Fruit fly (Drosophila melanogaster) whole organism, wandering third instar larva: Measurements from ENCODE around the gene out.

Source experiments
- Abd-B ChIP-seq: fragments of >200 bp; optimal IDR thresholded peaks from 2 replicates; lab custom pipeline; 2017; ENCODE audit warnings: missing biosample characterization, missing genetic modification characterization
- CG32264 ChIP-seq: fragments of 200-800 bp; sonication (Bioruptor generic); optimal IDR thresholded peaks from 2 replicates; lab custom pipeline; 2016; ENCODE audit warnings: missing biosample characterization, missing genetic modification characterization
- CG9705 ChIP-seq: fragments of 200-800 bp; sonication (Bioruptor generic); optimal IDR thresholded peaks from 2 replicates; lab custom pipeline; 2018; ENCODE audit warnings: missing biosample characterization, mild to moderate bottlenecking, missing genetic modification characterization
- CrebA ChIP-seq: fragments of 200-800 bp; sonication (Bioruptor generic); optimal IDR thresholded peaks from 2 replicates; lab custom pipeline; 2016; ENCODE audit warnings: missing biosample characterization, mild to moderate bottlenecking, missing genetic modification characterization, borderline replicate concordance
- Dfd ChIP-seq: fragments of >200 bp; optimal IDR thresholded peaks from 2 replicates; lab custom pipeline; 2017; ENCODE audit warnings: missing biosample characterization, missing genetic modification characterization
- Dif ChIP-seq: fragments of 200-275, 200-300 bp; sonication (Bioruptor generic); optimal IDR thresholded peaks from 2 replicates; lab custom pipeline; 2018; ENCODE audit warnings: missing biosample characterization, missing genetic modification characterization; ENCODE audit not compliant: partially characterized antibody
- GATAd ChIP-seq: sonication (Bioruptor generic); optimal IDR thresholded peaks from 2 replicates; lab custom pipeline; 2016; ENCODE audit warnings: missing biosample characterization, missing genetic modification characterization
- HLH106 ChIP-seq: fragments of 200-800 bp; optimal IDR thresholded peaks from 3 replicates; lab custom pipeline; 2019; ENCODE audit warnings: missing biosample characterization, mild to moderate bottlenecking, missing genetic modification characterization, moderate library complexity
- Hnf4 ChIP-seq: fragments of 200-800 bp; sonication (Bioruptor generic); optimal IDR thresholded peaks from 2 replicates; lab custom pipeline; 2016; ENCODE audit warnings: missing biosample characterization, mild to moderate bottlenecking, missing genetic modification characterization
- Hr78 ChIP-seq: fragments of >200 bp; optimal IDR thresholded peaks from 2 replicates; lab custom pipeline; 2017; ENCODE audit warnings: missing biosample characterization, missing genetic modification characterization
- Hr83 ChIP-seq: fragments of 200-300 bp; sonication (Bioruptor generic); optimal IDR thresholded peaks from 2 replicates; lab custom pipeline; 2016; ENCODE audit warnings: missing biosample characterization, mild to moderate bottlenecking, missing genetic modification characterization, moderate library complexity; ENCODE audit not compliant: poor library complexity, severe bottlenecking
- Jra ChIP-seq: sonication (Bioruptor generic); optimal IDR thresholded peaks from 2 replicates; lab custom pipeline; 2016; ENCODE audit warnings: missing biosample characterization, missing genetic modification characterization
- Myc ChIP-seq: fragments of >200 bp; optimal IDR thresholded peaks from 2 replicates; lab custom pipeline; 2017
- OdsH ChIP-seq: fragments of 200-800 bp; sonication (Bioruptor generic); optimal IDR thresholded peaks from 2 replicates; lab custom pipeline; 2016; ENCODE audit warnings: missing biosample characterization, mild to moderate bottlenecking, missing genetic modification characterization
- Rel ChIP-seq, 2 experiments: fragments of 200-800 bp; sonication (Bioruptor generic) in 1 of 2; optimal IDR thresholded peaks; 2 replicates in 1 of 2; 3 replicates in 1 of 2; lab custom pipeline; 2016 to 2019; ENCODE audit warnings: mild to moderate bottlenecking in 2 of 2, missing biosample characterization in 2 of 2, missing genetic modification characterization in 2 of 2, moderate library complexity in 1 of 2
- Sp1 ChIP-seq: fragments of 200-800 bp; sonication (Bioruptor generic); optimal IDR thresholded peaks from 3 replicates; lab custom pipeline; 2019; ENCODE audit warnings: missing biosample characterization, mild to moderate bottlenecking, missing genetic modification characterization, moderate library complexity
- Vsx2 ChIP-seq: fragments of 200-300, 225-300 bp; sonication (Bioruptor generic); optimal IDR thresholded peaks from 2 replicates; lab custom pipeline; 2018; ENCODE audit warnings: missing biosample characterization, missing genetic modification characterization; ENCODE audit not compliant: partially characterized antibody
- br ChIP-seq: fragments of 200-800 bp; sonication (Bioruptor generic); optimal IDR thresholded peaks from 2 replicates; lab custom pipeline; 2016; ENCODE audit warnings: missing biosample characterization, missing genetic modification characterization
- brk ChIP-seq: fragments of 200-800 bp; sonication (Bioruptor generic); optimal IDR thresholded peaks from 2 replicates; lab custom pipeline; 2016; ENCODE audit warnings: missing biosample characterization, mild to moderate bottlenecking, missing genetic modification characterization
- dl ChIP-seq, 2 experiments: fragments of 175-275, 200-275 bp in 1 of 2; fragments of 200-275 bp in 1 of 2; sonication (Bioruptor generic); optimal IDR thresholded peaks; lab custom pipeline; 2018; ENCODE audit warnings: mild to moderate bottlenecking in 2 of 2, missing biosample characterization in 2 of 2, missing genetic modification characterization in 2 of 2, moderate library complexity in 2 of 2; ENCODE audit not compliant: partially characterized antibody in 2 of 2, insufficient read depth in 1 of 2
- dmrt93B ChIP-seq: fragments of 200-800 bp; sonication (Bioruptor generic); optimal IDR thresholded peaks from 2 replicates; lab custom pipeline; 2018; ENCODE audit warnings: missing biosample characterization, mild to moderate bottlenecking, missing genetic modification characterization
- dsf ChIP-seq: sonication (Bioruptor generic); optimal IDR thresholded peaks from 2 replicates; lab custom pipeline; 2016; ENCODE audit warnings: missing biosample characterization, missing genetic modification characterization, borderline replicate concordance
- ey ChIP-seq: fragments of 200-800 bp; sonication (Bioruptor generic); optimal IDR thresholded peaks from 2 replicates; lab custom pipeline; 2016; ENCODE audit warnings: missing biosample characterization, missing genetic modification characterization
- foxo ChIP-seq, 2 experiments: fragments of 200-800 bp; sonication (Bioruptor generic); optimal IDR thresholded peaks; 2 replicates in 1 of 2; 3 replicates in 1 of 2; lab custom pipeline; 2016 to 2017; ENCODE audit warnings: missing biosample characterization in 2 of 2, missing genetic modification characterization in 2 of 2
- fru ChIP-seq: fragments of 200-800 bp; sonication (Bioruptor generic); optimal IDR thresholded peaks from 3 replicates; lab custom pipeline; 2016; ENCODE audit warnings: missing biosample characterization, mild to moderate bottlenecking, missing genetic modification characterization
- h ChIP-seq: fragments of 200-800 bp; sonication (Bioruptor generic); optimal IDR thresholded peaks from 3 replicates; lab custom pipeline; 2016; ENCODE audit warnings: missing biosample characterization, mild to moderate bottlenecking, missing genetic modification characterization
- jim ChIP-seq: fragments of 175-275, 200-325 bp; sonication (Bioruptor generic); optimal IDR thresholded peaks from 2 replicates; lab custom pipeline; 2016; ENCODE audit warnings: missing biosample characterization, mild to moderate bottlenecking, missing genetic modification characterization
- lola ChIP-seq: fragments of >200 bp; optimal IDR thresholded peaks from 2 replicates; lab custom pipeline; 2017; ENCODE audit warnings: missing biosample characterization, missing genetic modification characterization
- psq ChIP-seq: fragments of 200-800 bp; sonication (Bioruptor generic); optimal IDR thresholded peaks from 3 replicates; lab custom pipeline; 2017; ENCODE audit warnings: missing biosample characterization, mild to moderate bottlenecking, missing genetic modification characterization, moderate library complexity
- rgr ChIP-seq: fragments of 200-800 bp; sonication (Bioruptor generic); optimal IDR thresholded peaks from 3 replicates; lab custom pipeline; 2016; ENCODE audit warnings: missing biosample characterization, mild to moderate bottlenecking, missing genetic modification characterization
- sage ChIP-seq: fragments of 200-800 bp; sonication (Bioruptor generic); optimal IDR thresholded peaks from 2 replicates; lab custom pipeline; 2016; ENCODE audit warnings: missing biosample characterization, mild to moderate bottlenecking, missing genetic modification characterization
- sv ChIP-seq: fragments of 200-800 bp; sonication (Bioruptor generic); optimal IDR thresholded peaks from 3 replicates; lab custom pipeline; 2016; ENCODE audit warnings: missing biosample characterization, missing genetic modification characterization
- tai ChIP-seq: sonication (Bioruptor generic); optimal IDR thresholded peaks from 2 replicates; lab custom pipeline; 2016; ENCODE audit warnings: missing biosample characterization, missing genetic modification characterization
- usp ChIP-seq: fragments of >200 bp; optimal IDR thresholded peaks from 2 replicates; lab custom pipeline; 2017; ENCODE audit warnings: missing biosample characterization, missing genetic modification characterization
- woc ChIP-seq: sonication (Bioruptor generic); optimal IDR thresholded peaks from 2 replicates; lab custom pipeline; 2016; ENCODE audit warnings: missing biosample characterization, mild to moderate bottlenecking, missing genetic modification characterization

The out gene

DNA sequence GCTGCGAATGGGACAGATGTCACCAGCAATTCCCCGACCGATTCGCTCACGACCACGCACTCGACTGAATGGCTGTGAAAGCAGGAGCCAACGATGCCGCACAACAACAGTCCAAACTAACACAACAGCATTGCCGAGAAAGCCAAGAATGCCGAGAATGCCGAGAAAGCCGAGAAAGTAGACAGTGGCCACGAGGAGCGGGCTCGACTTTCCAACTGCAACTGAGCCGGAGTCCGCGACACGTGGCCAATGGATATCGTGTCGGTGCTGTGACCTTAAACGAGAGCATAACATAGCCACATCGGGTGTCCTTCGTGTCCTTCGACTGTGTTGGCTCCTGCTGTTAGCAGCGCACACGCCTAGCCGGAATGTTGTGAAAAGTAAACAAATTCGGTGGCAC lies 26.3 kb upstream of the out start, which contains the start of gene nAChRalpha7:
Gene nAChRalpha7 (minus strand): TSS at position 226 of the 400 bp plus-strand sequence.
- TF ChIP-seq ey (GFP tag; lab: Kevin White, UChicago), result no peak

DNA sequence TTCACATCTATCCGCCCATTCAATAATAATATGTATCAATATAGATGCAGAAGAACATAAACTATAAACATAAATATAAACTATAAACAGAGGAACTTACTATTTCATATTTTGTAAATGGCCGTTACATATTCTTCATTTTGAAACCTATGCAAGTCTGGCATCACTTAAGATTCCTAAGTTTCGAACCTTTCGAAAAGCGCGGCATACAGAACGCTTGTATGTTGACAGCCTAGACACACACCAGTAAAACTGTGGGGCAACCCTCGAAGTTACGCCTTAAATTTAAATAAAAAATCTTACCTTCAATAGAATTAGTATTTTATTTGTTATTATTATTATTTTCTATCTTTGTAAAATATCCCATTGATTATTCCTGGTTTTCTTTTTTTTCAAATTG lies 4.8 kb upstream of the out start:
- TF ChIP-seq CG32264 (no peak), Myc (lab: Kevin White, UChicago) (peak; percentile 59)

DNA sequence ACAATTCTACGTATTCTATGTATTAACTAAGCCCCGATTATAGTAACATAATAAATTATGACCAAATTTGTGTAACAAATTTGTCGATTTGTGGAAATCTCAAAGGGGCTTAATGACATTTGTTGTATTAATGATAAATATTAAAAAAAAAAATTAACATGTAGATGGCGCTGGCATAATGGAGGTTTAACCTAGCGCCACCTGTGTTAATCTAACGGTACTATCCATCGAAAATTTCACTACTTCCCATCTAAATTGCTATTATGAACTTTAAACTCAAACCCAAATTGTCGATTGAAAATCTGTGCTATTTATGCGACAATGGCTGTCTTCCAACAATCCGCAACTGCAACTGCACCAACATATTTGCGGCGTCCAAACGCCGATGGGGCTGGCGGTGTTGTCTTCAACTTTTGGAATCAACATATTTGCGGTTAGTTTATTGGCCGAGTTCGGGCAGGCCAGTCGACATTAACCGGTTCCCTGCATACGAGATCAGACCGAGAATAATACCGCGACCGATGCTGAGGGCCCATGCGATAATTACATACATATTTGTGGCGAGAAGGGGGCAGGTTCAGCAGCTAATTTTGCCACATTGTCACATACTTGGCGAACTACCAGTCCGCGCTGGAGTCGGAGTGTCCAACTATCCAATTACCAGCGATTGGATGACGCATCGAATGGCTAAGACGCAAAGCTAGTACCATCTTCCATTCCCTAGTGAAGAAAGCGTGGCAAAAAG lies 4.0 kb upstream of the out start:
- peak; percentile 79 for TF ChIP-seq Vsx2 (GFP tag; lab: Kevin White, UChicago)
- no peak for TF ChIP-seq Myc (lab: Kevin White, UChicago)

DNA sequence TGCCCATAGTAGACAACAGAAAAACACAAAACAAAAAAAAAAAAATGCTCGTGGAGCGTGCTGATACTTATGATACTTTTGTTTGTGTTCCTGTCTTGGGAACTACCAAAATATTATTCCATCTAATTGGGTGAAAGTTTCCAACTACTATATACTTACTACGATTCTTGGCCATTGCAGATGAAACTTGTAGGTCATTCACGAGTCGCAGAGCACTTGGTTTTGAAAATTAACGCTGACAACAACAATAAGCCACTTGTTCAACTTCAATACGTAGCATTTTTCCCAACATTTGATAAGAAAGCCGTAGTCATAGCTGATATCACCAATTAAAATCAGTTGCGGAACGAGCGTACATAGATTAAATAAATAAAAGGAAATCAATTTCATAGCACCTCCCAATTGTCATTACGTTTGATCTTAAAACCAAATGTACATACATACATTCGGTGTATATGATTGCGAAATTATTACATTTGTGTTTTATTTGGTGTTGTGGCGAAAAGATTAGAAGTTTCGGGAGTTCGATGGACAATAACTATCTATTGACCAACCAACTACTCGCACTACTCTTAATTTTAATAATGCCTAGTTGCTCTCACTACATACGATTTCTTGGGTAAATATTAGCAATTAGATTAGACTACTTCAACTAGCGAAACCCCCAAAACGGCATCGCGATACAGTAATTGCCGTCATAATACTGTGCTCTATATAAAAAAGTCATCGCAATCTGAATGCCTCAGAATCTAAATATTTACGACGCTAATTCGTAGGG lies 2.9 kb upstream of the out start:
- TF ChIP-seq lola (GFP tag; lab: Kevin White, UChicago) (no peak), dl (GFP tag; optimal IDR thresholded peaks at IDR 0.05; lab: Kevin White, UChicago; ENCODE audit: insufficient read depth in 1 of 2, partially characterized antibody in 2 of 2) (no peak), psq (GFP tag; lab: Kevin White, UChicago) (no peak), tai (GFP tag; lab: Kevin White, UChicago) (no peak), CG32264 (no peak), fru (GFP tag; lab: Kevin White, UChicago) (no peak), HLH106 (tag; lab: Kevin White, UChicago) (no peak), rgr (GFP tag; lab: Kevin White, UChicago) (no peak), br (GFP tag; lab: Kevin White, UChicago) (no peak)

DNA sequence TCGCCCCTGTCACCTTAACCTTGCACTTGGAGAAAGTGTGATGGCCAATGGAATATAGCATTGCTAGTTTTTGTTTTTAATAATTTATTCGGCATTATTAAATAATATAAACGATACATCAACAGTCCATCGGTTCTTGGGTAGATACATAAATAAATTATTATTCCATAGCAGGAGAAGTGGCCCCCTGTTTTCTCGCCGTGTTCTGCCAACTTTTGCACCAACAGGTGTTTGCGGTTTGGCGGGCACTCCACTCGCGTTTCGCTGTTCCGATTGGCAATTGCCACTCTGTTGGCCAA lies 1.9 kb upstream of the out start:
- TF ChIP-seq h (GFP tag; lab: Kevin White, UChicago), result peak; percentile 91
- no peak for TF ChIP-seq Abd-B (GFP tag; lab: Kevin White, UChicago)
- peak; percentile 2 for TF ChIP-seq Hr83 (GFP tag; lab: Kevin White, UChicago)
- peak; percentile 60 for TF ChIP-seq CG32264
- TF ChIP-seq CrebA (GFP tag; lab: Kevin White, UChicago), result peak; percentile 53
- peak; percentile 94 for TF ChIP-seq br (GFP tag; lab: Kevin White, UChicago)
- TF ChIP-seq ey (GFP tag; lab: Kevin White, UChicago), result peak; percentile 88
- TF ChIP-seq psq (GFP tag; lab: Kevin White, UChicago), result peak; percentile 81
- no peak for TF ChIP-seq dl (GFP tag; optimal IDR thresholded peaks at IDR 0.05; lab: Kevin White, UChicago; ENCODE audit: insufficient read depth in 1 of 2, partially characterized antibody in 2 of 2)
- peak; percentile 18 for TF ChIP-seq CG9705 (GFP tag; lab: Kevin White, UChicago)
- TF ChIP-seq Sp1 (GFP tag; lab: Kevin White, UChicago), result peak; percentile 81
- peak; percentile 12 for TF ChIP-seq Rel (GFP tag; optimal IDR thresholded peaks at IDR 0.05; lab: Kevin White, UChicago)
- peak; percentile 35 for TF ChIP-seq Rel (tag; optimal IDR thresholded peaks at IDR 0.05; lab: Kevin White, UChicago)
- peak; percentile 74 for TF ChIP-seq dmrt93B
- peak; percentile 75 for TF ChIP-seq sage (GFP tag; lab: Kevin White, UChicago)
- no peak for TF ChIP-seq Dfd (GFP tag; lab: Kevin White, UChicago)
- peak; percentile 44 for TF ChIP-seq Jra (GFP tag; lab: Kevin White, UChicago)
- TF ChIP-seq foxo (GFP tag; optimal IDR thresholded peaks at IDR 0.05; lab: Kevin White, UChicago), result peak; percentile 35 to 93
- peak; percentile 91 for TF ChIP-seq rgr (GFP tag; lab: Kevin White, UChicago)
- TF ChIP-seq Vsx2 (GFP tag; lab: Kevin White, UChicago), result no peak
- no peak for TF ChIP-seq jim (GFP tag; lab: Kevin White, UChicago)
- TF ChIP-seq HLH106 (tag; lab: Kevin White, UChicago), result peak; percentile 84
- TF ChIP-seq GATAd, result no peak
- no peak for TF ChIP-seq dsf (GFP tag; lab: Kevin White, UChicago)
- TF ChIP-seq tai (GFP tag; lab: Kevin White, UChicago), result peak; percentile 37
- TF ChIP-seq lola (GFP tag; lab: Kevin White, UChicago), result no peak
- TF ChIP-seq OdsH, result peak; percentile 91
- peak; percentile 81 for TF ChIP-seq Hnf4 (GFP tag; lab: Kevin White, UChicago)
- peak; percentile 63 for TF ChIP-seq woc (GFP tag; lab: Kevin White, UChicago)
- peak; percentile 94 for TF ChIP-seq fru (GFP tag; lab: Kevin White, UChicago)
- TF ChIP-seq Dif, result no peak
- TF ChIP-seq brk (GFP tag; lab: Kevin White, UChicago), result peak; percentile 59
- peak; percentile 73 for TF ChIP-seq sv
- no peak for TF ChIP-seq usp (GFP tag; lab: Kevin White, UChicago)
- TF ChIP-seq Hr78 (GFP tag; lab: Kevin White, UChicago), result no peak
- TF ChIP-seq, all 38 proteins: peak for 23
